Worm (Caenorhabditis elegans) whole organism, L3 larva: ENCODE data around the gene R74.8.

Experiments
- R02D3.7 ChIP-seq: fragments of 150-350 bp; optimal IDR thresholded peaks from 2 replicates; lab custom pipeline; 2014; ENCODE audit warnings: missing biosample characterization, missing genetic modification characterization
- aly-2 ChIP-seq: fragments of 150-350 bp; optimal IDR thresholded peaks from 2 replicates; lab custom pipeline; 2014; ENCODE audit warnings: missing biosample characterization, missing genetic modification characterization
- daf-12 ChIP-seq: fragments of 150-350 bp; optimal IDR thresholded peaks from 2 replicates; lab custom pipeline; 2014; ENCODE audit warnings: missing biosample characterization, missing genetic modification reagents, missing genetic modification characterization
- elt-3 ChIP-seq, 3 experiments: fragments of 150-350 bp in 1 of 3; sonication (generic microtip) in 2 of 3; optimal IDR thresholded peaks; 2 replicates in 2 of 3; 4 replicates in 1 of 3; lab custom pipeline; 2014 to 2017; ENCODE audit warnings: missing biosample characterization in 3 of 3, missing genetic modification characterization in 3 of 3
- lsy-12 ChIP-seq: sonication (generic microtip); optimal IDR thresholded peaks from 2 replicates; lab custom pipeline; 2016; ENCODE audit warnings: mild to moderate bottlenecking, missing genetic modification characterization, missing compliant biosample characterization
- nhr-25 ChIP-seq: sonication (generic microtip); optimal IDR thresholded peaks from 2 replicates; lab custom pipeline; 2017; ENCODE audit warnings: missing biosample characterization, missing genetic modification characterization
- pqm-1 ChIP-seq: fragments of 150-350 bp; optimal IDR thresholded peaks from 2 replicates; lab custom pipeline; 2017; ENCODE audit warnings: missing biosample characterization, missing genetic modification characterization, inconsistent platforms
- unc-39 ChIP-seq: sonication (generic microtip); optimal IDR thresholded peaks from 4 replicates; lab custom pipeline; 2017; ENCODE audit warnings: missing biosample characterization, missing genetic modification characterization

ce11 chrIII:4189602-4190001 is 16.5 kb upstream of the R74.8 start:
- TF ChIP-seq daf-12 (tag; lab: Kevin White, UChicago) (no peak), aly-2 (tag; lab: Kevin White, UChicago) (no peak), lsy-12 (no peak), R02D3.7 (no peak), pqm-1 (tag; lab: Kevin White, UChicago) (no peak), unc-39 (tag; lab: Kevin White, UChicago) (no peak), elt-3 (tag; optimal IDR thresholded peaks at IDR 0.05; lab: Kevin White, UChicago) (no peak), nhr-25 (no peak)
